Worm (Caenorhabditis elegans) whole organism, mixed stage, embryonic: ENCODE results near the gene str-44.

Experiments used
- M03D4.4 ChIP-seq: sonication (generic microtip); optimal IDR thresholded peaks from 2 replicates; lab custom pipeline; 2017; ENCODE audit warnings: mild to moderate bottlenecking, missing genetic modification characterization, missing compliant biosample characterization
- bed-3 ChIP-seq: fragments of 200-800 bp; sonication (Bioruptor generic); optimal IDR thresholded peaks from 3 replicates; lab custom pipeline; 2018; ENCODE audit warnings: mild to moderate bottlenecking, missing genetic modification characterization, moderate library complexity, missing compliant biosample characterization
- blmp-1 ChIP-seq: fragments of 150-350 bp; optimal IDR thresholded peaks from 2 replicates; lab custom pipeline; 2014; ENCODE audit warnings: missing biosample characterization, missing genetic modification characterization
- ceh-39 ChIP-seq: fragments of 150-350 bp; optimal IDR thresholded peaks from 2 replicates; lab custom pipeline; 2014; ENCODE audit warnings: missing biosample characterization, missing genetic modification characterization
- ceh-43 ChIP-seq: fragments of 200-800 bp; sonication (Bioruptor generic); optimal IDR thresholded peaks from 2 replicates; lab custom pipeline; 2018; ENCODE audit warnings: mild to moderate bottlenecking, missing genetic modification characterization, moderate library complexity, missing compliant biosample characterization
- ces-1 ChIP-seq: fragments of 150-350 bp; optimal IDR thresholded peaks from 2 replicates; lab custom pipeline; 2014; ENCODE audit warnings: missing biosample characterization, missing genetic modification reagents, missing genetic modification characterization
- drap-1 ChIP-seq: fragments of 200-800 bp; sonication (Bioruptor generic); optimal IDR thresholded peaks from 3 replicates; lab custom pipeline; 2018; ENCODE audit warnings: mild to moderate bottlenecking, missing genetic modification characterization, missing compliant biosample characterization
- elt-1 ChIP-seq: sonication (generic microtip); optimal IDR thresholded peaks from 2 replicates; lab custom pipeline; 2017; ENCODE audit warnings: missing genetic modification characterization, mild to moderate bottlenecking, missing compliant biosample characterization, antibody characterized with exemption, moderate library complexity, borderline replicate concordance; ENCODE audit not compliant: insufficient read depth
- elt-3 ChIP-seq: fragments of 150-350 bp; optimal IDR thresholded peaks from 2 replicates; lab custom pipeline; 2014; ENCODE audit warnings: missing biosample characterization, missing genetic modification characterization
- flh-1 ChIP-seq: fragments of 200-800 bp; sonication (Bioruptor generic); optimal IDR thresholded peaks from 2 replicates; lab custom pipeline; 2018; ENCODE audit warnings: mild to moderate bottlenecking, missing genetic modification characterization, moderate library complexity, missing compliant biosample characterization
- ham-2 ChIP-seq: fragments of 200-800 bp; sonication (Bioruptor generic); optimal IDR thresholded peaks from 2 replicates; lab custom pipeline; 2018; ENCODE audit warnings: mild to moderate bottlenecking, missing genetic modification characterization, missing compliant biosample characterization
- hlh-1 ChIP-seq: fragments of 150-350 bp; optimal IDR thresholded peaks from 2 replicates; lab custom pipeline; 2014; ENCODE audit warnings: missing biosample characterization, missing genetic modification reagents, missing genetic modification characterization
- lin-13 ChIP-seq: fragments of 150-350 bp; optimal IDR thresholded peaks from 2 replicates; lab custom pipeline; 2014; ENCODE audit warnings: missing biosample characterization, missing genetic modification characterization
- lin-32 ChIP-seq: fragments of 200-800 bp; sonication (Bioruptor generic); optimal IDR thresholded peaks from 2 replicates; lab custom pipeline; 2018; ENCODE audit warnings: mild to moderate bottlenecking, missing genetic modification characterization, missing compliant biosample characterization
- lsy-2 ChIP-seq: fragments of 150-350 bp; optimal IDR thresholded peaks from 2 replicates; lab custom pipeline; 2014; ENCODE audit warnings: missing biosample characterization, missing genetic modification characterization
- mab-5 ChIP-seq: fragments of 150-350 bp; optimal IDR thresholded peaks from 2 replicates; lab custom pipeline; 2014; ENCODE audit warnings: missing biosample characterization, missing genetic modification characterization
- mep-1 ChIP-seq: fragments of 150-350 bp; optimal IDR thresholded peaks from 2 replicates; lab custom pipeline; 2017; ENCODE audit warnings: missing biosample characterization, missing genetic modification reagents, missing genetic modification characterization, inconsistent platforms
- mls-2 ChIP-seq: sonication (generic microtip); optimal IDR thresholded peaks from 2 replicates; lab custom pipeline; 2016; ENCODE audit warnings: mild to moderate bottlenecking, missing genetic modification characterization, moderate library complexity, missing compliant biosample characterization
- nhr-2 ChIP-seq: fragments of 150-350 bp; optimal IDR thresholded peaks from 2 replicates; lab custom pipeline; 2014; ENCODE audit warnings: missing biosample characterization, missing genetic modification characterization
- nhr-237 ChIP-seq: fragments of 150-350 bp; optimal IDR thresholded peaks from 2 replicates; lab custom pipeline; 2014; ENCODE audit warnings: missing biosample characterization, missing genetic modification characterization
- nhr-28 ChIP-seq: fragments of 150-350 bp; optimal IDR thresholded peaks from 2 replicates; lab custom pipeline; 2014; ENCODE audit warnings: missing biosample characterization, missing genetic modification characterization
- nhr-76 ChIP-seq: sonication (generic microtip); optimal IDR thresholded peaks from 2 replicates; lab custom pipeline; 2017; ENCODE audit warnings: missing biosample characterization, missing genetic modification characterization
- sem-2 ChIP-seq: fragments of 200-800 bp; sonication (Bioruptor generic); optimal IDR thresholded peaks from 2 replicates; lab custom pipeline; 2018; ENCODE audit warnings: mild to moderate bottlenecking, missing genetic modification characterization, missing compliant biosample characterization
- snpc-4 ChIP-seq: fragments of 150-350 bp; optimal IDR thresholded peaks from 2 replicates; lab custom pipeline; 2014; ENCODE audit warnings: missing biosample characterization, missing genetic modification characterization
- tbx-8 ChIP-seq: fragments of 200-800 bp; sonication (Bioruptor generic); optimal IDR thresholded peaks from 2 replicates; lab custom pipeline; 2018; ENCODE audit warnings: mild to moderate bottlenecking, missing genetic modification characterization, moderate library complexity, missing compliant biosample characterization
- unc-39 ChIP-seq: fragments of 150-350 bp; optimal IDR thresholded peaks from 2 replicates; lab custom pipeline; 2014; ENCODE audit warnings: missing biosample characterization, missing genetic modification characterization
- unc-62 ChIP-seq: fragments of 150-350 bp; optimal IDR thresholded peaks from 2 replicates; lab custom pipeline; 2014; ENCODE audit warnings: missing biosample characterization, missing genetic modification reagents, missing genetic modification characterization
- zip-8 ChIP-seq: fragments of 150-350 bp; optimal IDR thresholded peaks from 2 replicates; lab custom pipeline; 2014; ENCODE audit warnings: missing biosample characterization, missing genetic modification characterization
- ztf-11 ChIP-seq: fragments of 150-350 bp; optimal IDR thresholded peaks from 2 replicates; lab custom pipeline; 2014; ENCODE audit warnings: missing biosample characterization, missing genetic modification characterization

str-44 gene

ce11 chrIV:7171222-7171621 lies 5.8 kb upstream of the str-44 start, which contains the start of gene str-220:
Gene str-220, minus strand, starts transcription at chrIV:7171322.
- TF ChIP-seq ham-2 (GFP tag; lab: Kevin White, UChicago) (no peak), M03D4.4 (tag; lab: Kevin White, UChicago) (no peak), sem-2 (GFP tag; lab: Kevin White, UChicago) (no peak), tbx-8 (GFP tag; lab: Kevin White, UChicago) (no peak), ztf-11 (no peak), unc-39 (no peak), flh-1 (GFP tag; lab: Kevin White, UChicago) (no peak), blmp-1 (tag; lab: Kevin White, UChicago) (no peak), drap-1 (GFP tag; lab: Kevin White, UChicago) (no peak), lin-13 (no peak), ceh-39 (tag; lab: Kevin White, UChicago) (no peak), nhr-237 (tag; lab: Kevin White, UChicago) (no peak), lin-32 (GFP tag; lab: Kevin White, UChicago) (no peak), snpc-4 (tag; lab: Kevin White, UChicago) (no peak), unc-62 (GFP tag; lab: Kevin White, UChicago) (no peak)
- TF ChIP-seq, all 35 proteins: peak for 0

ce11 chrIV:7173489-7173888 lies 3.5 kb upstream of the str-44 start, which contains the start of gene str-1:
Gene str-1, plus strand, starts transcription at chrIV:7173789.
- TF ChIP-seq nhr-237 (tag; lab: Kevin White, UChicago) (no peak), hlh-1 (tag; lab: Kevin White, UChicago) (no peak), nhr-76 (tag; lab: Kevin White, UChicago) (no peak), lin-32 (GFP tag; lab: Kevin White, UChicago) (no peak), ztf-11 (no peak), elt-3 (tag; lab: Kevin White, UChicago) (no peak), mls-2 (tag; lab: Kevin White, UChicago) (no peak), ceh-39 (tag; lab: Kevin White, UChicago) (no peak)

- TF ChIP-seq nhr-2 (tag; lab: Kevin White, UChicago) (no peak), lin-13 (no peak), lin-32 (GFP tag; lab: Kevin White, UChicago) (no peak), hlh-1 (tag; lab: Kevin White, UChicago) (no peak), sem-2 (GFP tag; lab: Kevin White, UChicago) (no peak), elt-3 (tag; lab: Kevin White, UChicago) (no peak), ces-1 (GFP tag; lab: Kevin White, UChicago) (no peak), flh-1 (GFP tag; lab: Kevin White, UChicago) (no peak), mab-5 (tag; lab: Kevin White, UChicago) (no peak), ceh-43 (GFP tag; lab: Kevin White, UChicago) (no peak), ham-2 (GFP tag; lab: Kevin White, UChicago) (no peak), zip-8 (tag; lab: Kevin White, UChicago) (no peak)
Measured at ce11 chrIV:7175346-7175745, 1.6 kb upstream of the str-44 start, which contains the start of gene C42D4.19. Gene C42D4.19, plus strand, starts transcription at chrIV:7175646.

ce11 chrIV:7178942-7179341 lies 2.0 kb downstream of the str-44 start, which contains the start of gene C42D4.3:
Gene C42D4.3, plus strand, starts transcription at chrIV:7179239.
- TF ChIP-seq ztf-11 (no peak), lin-13 (no peak), mab-5 (tag; lab: Kevin White, UChicago) (no peak), ces-1 (GFP tag; lab: Kevin White, UChicago) (no peak)

ce11 chrIV:7180304-7180703 lies 3.3 kb downstream of the str-44 start, which contains the start of gene cest-10:
Gene cest-10, plus strand, starts transcription at chrIV:7180557.
- TF ChIP-seq nhr-28 (tag; lab: Kevin White, UChicago) (no peak), flh-1 (GFP tag; lab: Kevin White, UChicago) (no peak), mep-1 (tag; lab: Kevin White, UChicago) (no peak), mab-5 (tag; lab: Kevin White, UChicago) (no peak), lsy-2 (no peak), nhr-2 (tag; lab: Kevin White, UChicago) (no peak), sem-2 (GFP tag; lab: Kevin White, UChicago) (no peak), M03D4.4 (tag; lab: Kevin White, UChicago) (no peak), lin-32 (GFP tag; lab: Kevin White, UChicago) (no peak), lin-13 (no peak), elt-3 (tag; lab: Kevin White, UChicago) (no peak), snpc-4 (tag; lab: Kevin White, UChicago) (no peak), elt-1 (tag; lab: Kevin White, UChicago) (no peak), nhr-76 (tag; lab: Kevin White, UChicago) (no peak), ceh-39 (tag; lab: Kevin White, UChicago) (no peak), ceh-43 (GFP tag; lab: Kevin White, UChicago) (no peak), tbx-8 (GFP tag; lab: Kevin White, UChicago) (no peak), ham-2 (GFP tag; lab: Kevin White, UChicago) (no peak), bed-3 (GFP tag; lab: Kevin White, UChicago) (no peak)
